Fruit fly (Drosophila melanogaster) whole organism, embryonic: Measurements from ENCODE around the gene CG18302.

Source experiments
- Adf1 ChIP-seq: fragments of 200-800 bp; sonication (Bioruptor generic); IDR thresholded peaks from 2 replicates; pipeline ENCODE4 v1.3.6; 2022; ENCODE audit warnings: missing biosample characterization, missing genetic modification characterization
- Bdp1 ChIP-seq: fragments of 200-800 bp; sonication (Bioruptor generic); optimal IDR thresholded peaks from 3 replicates; lab custom pipeline; 2016; ENCODE audit warnings: missing biosample characterization, missing genetic modification characterization
- Bgb ChIP-seq: fragments of 200-800 bp; sonication (Bioruptor generic); IDR thresholded peaks from 2 replicates; pipeline ENCODE4 v1.3.6; 2022; ENCODE audit warnings: missing biosample characterization, missing genetic modification characterization; ENCODE audit not compliant: partially characterized antibody
- C15 ChIP-seq: fragments of 200-800 bp; sonication (Bioruptor generic); IDR thresholded peaks from 3 replicates; pipeline ENCODE4 v1.3.6; 2022; ENCODE audit warnings: missing biosample characterization, missing genetic modification characterization
- CG11398 ChIP-seq: fragments of 200-800 bp; sonication (Bioruptor generic); optimal IDR thresholded peaks from 2 replicates; lab custom pipeline; 2016; ENCODE audit warnings: missing biosample characterization, missing genetic modification characterization
- CG11504 ChIP-seq: fragments of 200-800 bp; sonication (Bioruptor generic); optimal IDR thresholded peaks from 3 replicates; lab custom pipeline; 2019; ENCODE audit warnings: missing biosample characterization, mild to moderate bottlenecking, missing genetic modification characterization, moderate library complexity
- CG11696 ChIP-seq: fragments of 200-800 bp; sonication (Bioruptor generic); IDR thresholded peaks from 2 replicates; pipeline ENCODE4 v1.3.6; 2022; ENCODE audit warnings: missing biosample characterization, missing genetic modification characterization
- CG13287 ChIP-seq: fragments of 200-800 bp; sonication (Bioruptor generic); IDR thresholded peaks from 2 replicates; pipeline ENCODE4 v1.3.6; 2022; ENCODE audit warnings: missing biosample characterization, missing genetic modification characterization; ENCODE audit not compliant: partially characterized antibody
- CG15269 ChIP-seq: fragments of 200-800 bp; sonication (Bioruptor generic); optimal IDR thresholded peaks from 2 replicates; lab custom pipeline; 2018; ENCODE audit warnings: missing biosample characterization, mild to moderate bottlenecking, missing genetic modification characterization, moderate library complexity
- CG15479 ChIP-seq: fragments of 200-800 bp; sonication (Bioruptor generic); optimal IDR thresholded peaks from 3 replicates; lab custom pipeline; 2019; ENCODE audit warnings: missing biosample characterization, mild to moderate bottlenecking, missing genetic modification characterization, moderate library complexity
- CG15514 ChIP-seq: fragments of 200-800 bp; sonication (Bioruptor generic); optimal IDR thresholded peaks from 3 replicates; lab custom pipeline; 2017; ENCODE audit warnings: missing biosample characterization, missing genetic modification characterization, mild to moderate bottlenecking, moderate library complexity, missing genetic modification reagents
- CG16779 ChIP-seq: fragments of 200-800 bp; sonication (Bioruptor generic); IDR thresholded peaks from 2 replicates; pipeline ENCODE4 v1.3.6; 2022; ENCODE audit warnings: missing biosample characterization, missing genetic modification characterization
- CG16813 ChIP-seq: fragments of 200-800 bp; sonication (Bioruptor generic); IDR thresholded peaks from 3 replicates; pipeline ENCODE4 v1.3.6; 2022; ENCODE audit warnings: missing biosample characterization, missing genetic modification characterization; ENCODE audit not compliant: partially characterized antibody
- CG16815 ChIP-seq: fragments of 200-800 bp; sonication (Bioruptor generic); optimal IDR thresholded peaks from 3 replicates; lab custom pipeline; 2017; ENCODE audit warnings: missing biosample characterization, mild to moderate bottlenecking, missing genetic modification characterization
- CG2199 ChIP-seq: fragments of 200-800 bp; sonication (Bioruptor generic); IDR thresholded peaks from 3 replicates; pipeline ENCODE4 v1.3.6; 2022; ENCODE audit warnings: missing biosample characterization, missing genetic modification characterization
- CG32532 ChIP-seq: fragments of 200-800 bp; sonication (Bioruptor generic); IDR thresholded peaks from 2 replicates; pipeline ENCODE4 v1.3.6; 2022; ENCODE audit warnings: missing biosample characterization, missing genetic modification characterization
- CG33213 ChIP-seq: fragments of 200-800 bp; sonication (Bioruptor generic); optimal IDR thresholded peaks from 3 replicates; lab custom pipeline; 2016; ENCODE audit warnings: missing biosample characterization, missing genetic modification characterization
- CG34224 ChIP-seq: fragments of 200-800 bp; sonication (Bioruptor generic); IDR thresholded peaks from 3 replicates; pipeline ENCODE4 v1.3.6; 2022; ENCODE audit warnings: missing biosample characterization, missing genetic modification characterization; ENCODE audit not compliant: partially characterized antibody
- CG42726 ChIP-seq: fragments of 200-800 bp; sonication (Bioruptor generic); IDR thresholded peaks from 2 replicates; pipeline ENCODE4 v1.3.6; 2022; ENCODE audit warnings: missing biosample characterization, missing genetic modification characterization; ENCODE audit not compliant: partially characterized antibody
- CG4617 ChIP-seq: fragments of 200-800 bp; sonication (Bioruptor generic); optimal IDR thresholded peaks from 3 replicates; lab custom pipeline; 2016; ENCODE audit warnings: missing biosample characterization, missing genetic modification characterization, borderline replicate concordance
- CG7963 ChIP-seq: fragments of 200-800 bp; sonication (Bioruptor generic); IDR thresholded peaks from 3 replicates; pipeline ENCODE4 v1.3.6; 2022; ENCODE audit warnings: missing biosample characterization, missing genetic modification characterization; ENCODE audit not compliant: partially characterized antibody
- CG8765 ChIP-seq: fragments of 200-800 bp; sonication (Bioruptor generic); IDR thresholded peaks from 2 replicates; pipeline ENCODE4 v1.3.6; 2022; ENCODE audit warnings: missing biosample characterization, missing genetic modification characterization
- Dp ChIP-seq: fragments of 200-800 bp; sonication (Bioruptor generic); optimal IDR thresholded peaks from 2 replicates; lab custom pipeline; 2018; ENCODE audit warnings: missing biosample characterization, mild to moderate bottlenecking, missing genetic modification characterization, moderate library complexity
- Fer1 ChIP-seq: fragments of 200-800 bp; sonication (Bioruptor generic); optimal IDR thresholded peaks from 2 replicates; lab custom pipeline; 2017; ENCODE audit warnings: missing biosample characterization, mild to moderate bottlenecking, missing genetic modification characterization
- HLH4C ChIP-seq: fragments of 200-800 bp; sonication (Bioruptor generic); IDR thresholded peaks from 3 replicates; pipeline ENCODE4 v1.3.6; 2022; ENCODE audit warnings: missing biosample characterization, missing genetic modification characterization; ENCODE audit not compliant: partially characterized antibody
- Hr51 ChIP-seq, 2 experiments: fragments of 200-800 bp; sonication (Bioruptor generic); optimal IDR thresholded peaks; 2 replicates in 1 of 2; 3 replicates in 1 of 2; lab custom pipeline; 2016 to 2018; ENCODE audit warnings: missing biosample characterization in 2 of 2, missing genetic modification characterization in 2 of 2, mild to moderate bottlenecking in 1 of 2, moderate library complexity in 1 of 2
- MBD-R2 ChIP-seq: fragments of 200-800 bp; sonication (Bioruptor generic); IDR thresholded peaks from 2 replicates; pipeline ENCODE4 v1.3.6; 2022; ENCODE audit warnings: missing biosample characterization, missing genetic modification characterization
- Med ChIP-seq: fragments of 200-800 bp; sonication (Bioruptor generic); peaks from one replicate; lab custom pipeline; 2016; ENCODE audit warnings: missing biosample characterization, missing genetic modification characterization, mild to moderate bottlenecking, inconsistent platforms, moderate library complexity
- NK7.1 ChIP-seq: fragments of 200-800 bp; sonication (Bioruptor generic); optimal IDR thresholded peaks from 3 replicates; lab custom pipeline; 2016; ENCODE audit warnings: missing biosample characterization, missing genetic modification characterization
- Nf-YB ChIP-seq: fragments of 200-800 bp; sonication (Bioruptor generic); optimal IDR thresholded peaks from 3 replicates; lab custom pipeline; 2019; ENCODE audit warnings: missing biosample characterization, mild to moderate bottlenecking, missing genetic modification characterization, moderate library complexity
- Nf-YC ChIP-seq: fragments of 200-800 bp; optimal IDR thresholded peaks from 3 replicates; lab custom pipeline; 2019; ENCODE audit warnings: missing biosample characterization, mild to moderate bottlenecking, missing genetic modification characterization, moderate library complexity
- Poxn ChIP-seq: fragments of 200-800 bp; sonication (Bioruptor generic); IDR thresholded peaks from 2 replicates; pipeline ENCODE4 v1.3.6; 2022; ENCODE audit warnings: missing biosample characterization, missing genetic modification characterization
- Sry-β ChIP-seq: fragments of 200-800 bp; sonication (Bioruptor generic); optimal IDR thresholded peaks from 2 replicates; lab custom pipeline; 2018; ENCODE audit warnings: missing biosample characterization, mild to moderate bottlenecking, missing genetic modification characterization, moderate library complexity
- az2 ChIP-seq: fragments of 200-800 bp; sonication (Bioruptor generic); optimal IDR thresholded peaks from 3 replicates; lab custom pipeline; 2016; ENCODE audit warnings: missing biosample characterization, missing genetic modification characterization
- cad ChIP-seq: fragments of >200 bp; optimal IDR thresholded peaks from 2 replicates; lab custom pipeline; 2017; ENCODE audit warnings: missing biosample characterization, missing genetic modification characterization
- dimm ChIP-seq: fragments of 200-800 bp; sonication (Bioruptor generic); IDR thresholded peaks from 2 replicates; pipeline ENCODE4 v1.3.6; 2022; ENCODE audit warnings: missing biosample characterization, missing genetic modification characterization
- fd102C ChIP-seq: fragments of 200-800 bp; sonication (Bioruptor generic); optimal IDR thresholded peaks from 2 replicates; lab custom pipeline; 2018; ENCODE audit warnings: missing biosample characterization, mild to moderate bottlenecking, missing genetic modification characterization, moderate library complexity
- hbn ChIP-seq: fragments of 200-800 bp; sonication (Bioruptor generic); IDR thresholded peaks from 2 replicates; pipeline ENCODE4 v1.3.6; 2022; ENCODE audit warnings: missing biosample characterization, missing genetic modification characterization; ENCODE audit not compliant: partially characterized antibody
- luna ChIP-seq: fragments of 200-800 bp; sonication (Bioruptor generic); optimal IDR thresholded peaks from 2 replicates; lab custom pipeline; 2016; ENCODE audit warnings: missing biosample characterization, missing genetic modification characterization
- sc ChIP-seq, 3 experiments: fragments of >200 bp in 2 of 3; fragments of 200-800 bp in 1 of 3; sonication (Bioruptor generic) in 1 of 3; optimal IDR thresholded peaks; 2 replicates in 2 of 3; 3 replicates in 1 of 3; lab custom pipeline; 2017; ENCODE audit warnings: mild to moderate bottlenecking in 1 of 3, missing biosample characterization in 1 of 3, missing genetic modification characterization in 1 of 3, missing genetic modification reagents in 1 of 3
- scrt ChIP-seq: fragments of 200-800 bp; sonication (Bioruptor generic); optimal IDR thresholded peaks from 2 replicates; lab custom pipeline; 2018; ENCODE audit warnings: missing biosample characterization, mild to moderate bottlenecking, missing genetic modification characterization, moderate library complexity
- slbo ChIP-seq: fragments of 200-800 bp; sonication (Bioruptor generic); IDR thresholded peaks from 2 replicates; pipeline ENCODE4 v1.3.6; 2022; ENCODE audit warnings: missing biosample characterization, missing genetic modification characterization
- stwl ChIP-seq: fragments of 200-800 bp; sonication (Bioruptor generic); optimal IDR thresholded peaks from 3 replicates; lab custom pipeline; 2018; ENCODE audit warnings: missing biosample characterization, mild to moderate bottlenecking, missing genetic modification characterization, moderate library complexity
- tap ChIP-seq: fragments of 200-800 bp; optimal IDR thresholded peaks from 3 replicates; lab custom pipeline; 2019; ENCODE audit warnings: missing biosample characterization, mild to moderate bottlenecking, missing genetic modification characterization, moderate library complexity
- tna ChIP-seq: fragments of 200-800 bp; sonication (Bioruptor generic); IDR thresholded peaks from 2 replicates; pipeline ENCODE4 v1.3.6; 2022; ENCODE audit warnings: missing biosample characterization, missing genetic modification characterization; ENCODE audit not compliant: partially characterized antibody
- toy ChIP-seq: fragments of 200-800 bp; sonication (Bioruptor generic); IDR thresholded peaks from 2 replicates; pipeline ENCODE4 v1.3.6; 2022; ENCODE audit warnings: missing biosample characterization, missing genetic modification characterization
- twi ChIP-seq: fragments of 200-800 bp; optimal IDR thresholded peaks from 2 replicates; lab custom pipeline; 2019; ENCODE audit warnings: missing biosample characterization, mild to moderate bottlenecking, missing genetic modification characterization, moderate library complexity
- unc-4 ChIP-seq: fragments of 200-800 bp; sonication (Bioruptor generic); IDR thresholded peaks from 2 replicates; pipeline ENCODE4 v1.3.6; 2022; ENCODE audit warnings: missing biosample characterization, missing genetic modification characterization; ENCODE audit not compliant: partially characterized antibody
- zen ChIP-seq: fragments of 200-800 bp; sonication (Bioruptor generic); optimal IDR thresholded peaks from 3 replicates; lab custom pipeline; 2018; ENCODE audit warnings: missing biosample characterization, mild to moderate bottlenecking, missing genetic modification characterization, moderate library complexity

The CG18302 gene

dm6 chr2L:10517085-10517484 lies 17.0 kb upstream of the CG18302 start, which contains the start of the genes Fatp1 and Lrr47 (continued):
- TF ChIP-seq CG16779 (no peak), MBD-R2 (GFP tag; lab: Robert Waterston, UW) (peak; percentile 89), luna (GFP tag; lab: Kevin White, UChicago) (no peak), CG42726 (GFP tag; lab: Robert Waterston, UW) (peak; percentile 81), Nf-YC (tag; lab: Kevin White, UChicago) (no peak), twi (tag; lab: Kevin White, UChicago) (no peak), Hr51 (GFP tag; optimal IDR thresholded peaks at IDR 0.05; lab: Kevin White, UChicago) (no peak), slbo (GFP tag; lab: Robert Waterston, UW) (no peak; the same call in 1 of the 2 replicates), CG15479 (GFP tag; lab: Kevin White, UChicago) (no peak), tap (tag; lab: Kevin White, UChicago) (no peak), sc (optimal IDR thresholded peaks at IDR 0.05; lab: Kevin White, UChicago) (no peak), sc (GFP tag; optimal IDR thresholded peaks at IDR 0.05; lab: Kevin White, UChicago) (no peak), hbn (GFP tag; lab: Robert Waterston, UW) (peak; percentile 85), dimm (GFP tag; lab: Robert Waterston, UW) (no peak), CG13287 (GFP tag; lab: Robert Waterston, UW) (peak; percentile 90), CG15269 (tag; lab: Kevin White, UChicago) (no peak), CG7963 (peak; percentile 81), tna (GFP tag; lab: Robert Waterston, UW) (peak; percentile 79), scrt (GFP tag; lab: Kevin White, UChicago) (peak; percentile 20), toy (GFP tag; lab: Robert Waterston, UW) (no peak), CG8765 (no peak), Bgb (GFP tag; lab: Robert Waterston, UW) (peak; percentile 91), zen (tag; lab: Kevin White, UChicago) (no peak), Med (GFP tag; lab: Kevin White, UChicago) (peak; percentile 59), CG2199 (no peak), Fer1 (GFP tag; lab: Kevin White, UChicago) (no peak), unc-4 (GFP tag; lab: Robert Waterston, UW) (peak; percentile 90), stwl (tag; lab: Kevin White, UChicago) (peak; percentile 41), CG11398 (peak; percentile 23), az2 (GFP tag; lab: Kevin White, UChicago) (no peak), CG15514 (GFP tag; lab: Kevin White, UChicago) (peak; percentile 99), CG16813 (GFP tag; lab: Robert Waterston, UW) (peak; percentile 82), cad (no peak), CG11504 (tag; lab: Kevin White, UChicago) (peak; percentile 28), fd102C (no peak), CG4617 (GFP tag; lab: Kevin White, UChicago) (peak; percentile 35), CG16815 (GFP tag; lab: Kevin White, UChicago) (no peak), CG11696 (GFP tag; lab: Robert Waterston, UW) (no peak), Sry-β (GFP tag; lab: Kevin White, UChicago) (peak; percentile 14), Poxn (GFP tag; lab: Robert Waterston, UW) (no peak), Nf-YB (GFP tag; lab: Kevin White, UChicago) (no peak), NK7.1 (GFP tag; lab: Kevin White, UChicago) (no peak), C15 (GFP tag; lab: Robert Waterston, UW) (no peak), CG34224 (GFP tag; lab: Robert Waterston, UW) (peak; percentile 77), Adf1 (GFP tag; lab: Robert Waterston, UW) (no peak), HLH4C (GFP tag; lab: Robert Waterston, UW) (peak; percentile 79), CG33213 (GFP tag; lab: Kevin White, UChicago) (peak; percentile 44), Bdp1 (GFP tag; lab: Kevin White, UChicago) (no peak), Dp (peak; percentile 36), CG32532 (GFP tag; lab: Robert Waterston, UW) (no peak)
